Worm (Caenorhabditis elegans) whole organism, late embryonic: ENCODE measurements around the gene R12B2.2.

Source experiments
- ahr-1 ChIP-seq: sonication (generic microtip); optimal IDR thresholded peaks from 2 replicates; lab custom pipeline; 2016; ENCODE audit warnings: missing genetic modification characterization, missing compliant biosample characterization
- ceh-18 ChIP-seq: sonication (generic microtip); optimal IDR thresholded peaks from 2 replicates; lab custom pipeline; 2016; ENCODE audit warnings: missing genetic modification characterization, missing compliant biosample characterization
- ceh-19 ChIP-seq: fragments of 200-800 bp; sonication (Bioruptor generic); optimal IDR thresholded peaks from 2 replicates; lab custom pipeline; 2018; ENCODE audit warnings: mild to moderate bottlenecking, missing genetic modification characterization, missing compliant biosample characterization
- ceh-22 ChIP-seq: sonication (generic microtip); optimal IDR thresholded peaks from 2 replicates; lab custom pipeline; 2017; ENCODE audit warnings: missing biosample characterization, missing genetic modification characterization
- ceh-31 ChIP-seq: sonication (generic microtip); optimal IDR thresholded peaks from 2 replicates; lab custom pipeline; 2016; ENCODE audit warnings: missing genetic modification characterization, missing compliant biosample characterization
- ceh-6 ChIP-seq: fragments of 200-800 bp; sonication (Bioruptor generic); optimal IDR thresholded peaks from 2 replicates; lab custom pipeline; 2018; ENCODE audit warnings: mild to moderate bottlenecking, missing genetic modification characterization, missing compliant biosample characterization
- che-1 ChIP-seq: sonication (generic microtip); optimal IDR thresholded peaks from 2 replicates; lab custom pipeline; 2016; ENCODE audit warnings: mild to moderate bottlenecking, missing genetic modification characterization, missing compliant biosample characterization
- dmd-4 ChIP-seq: sonication (generic microtip); optimal IDR thresholded peaks from 2 replicates; lab custom pipeline; 2016; ENCODE audit warnings: borderline replicate concordance, missing genetic modification characterization, missing compliant biosample characterization
- elt-2 ChIP-seq: sonication (generic microtip); optimal IDR thresholded peaks from 2 replicates; lab custom pipeline; 2016; ENCODE audit warnings: missing genetic modification reagents, missing genetic modification characterization, missing compliant biosample characterization
- ets-4 ChIP-seq: sonication (generic microtip); optimal IDR thresholded peaks from 2 replicates; lab custom pipeline; 2016; ENCODE audit warnings: missing genetic modification characterization, missing compliant biosample characterization
- fkh-10 ChIP-seq: fragments of 150-350 bp; optimal IDR thresholded peaks from 2 replicates; lab custom pipeline; 2014; ENCODE audit warnings: missing biosample characterization, missing genetic modification reagents, missing genetic modification characterization
- hlh-13 ChIP-seq: fragments of 200-800 bp; sonication (Bioruptor generic); optimal IDR thresholded peaks from 2 replicates; lab custom pipeline; 2018; ENCODE audit warnings: mild to moderate bottlenecking, missing genetic modification characterization, missing compliant biosample characterization
- hlh-30 ChIP-seq: sonication (generic microtip); optimal IDR thresholded peaks from 2 replicates; lab custom pipeline; 2017; ENCODE audit warnings: antibody characterized with exemption, missing genetic modification characterization, missing compliant biosample characterization; ENCODE audit not compliant: insufficient read depth
- hlh-8 ChIP-seq: sonication (generic microtip); optimal IDR thresholded peaks from 2 replicates; lab custom pipeline; 2016; ENCODE audit warnings: missing genotype, missing genetic modification characterization, missing compliant biosample characterization
- lim-6 ChIP-seq: sonication (generic microtip); optimal IDR thresholded peaks from 2 replicates; lab custom pipeline; 2016; ENCODE audit warnings: missing genetic modification characterization, missing compliant biosample characterization
- lin-11 ChIP-seq: fragments of 200-800 bp; sonication (Bioruptor generic); optimal IDR thresholded peaks from 2 replicates; lab custom pipeline; 2018; ENCODE audit warnings: mild to moderate bottlenecking, missing genetic modification characterization, missing compliant biosample characterization
- madf-2 ChIP-seq: sonication (generic microtip); optimal IDR thresholded peaks from 2 replicates; lab custom pipeline; 2017; ENCODE audit warnings: missing genetic modification characterization, missing compliant biosample characterization
- mec-3 ChIP-seq: sonication (generic microtip); optimal IDR thresholded peaks from 2 replicates; lab custom pipeline; 2016; ENCODE audit warnings: borderline replicate concordance, missing genetic modification characterization, missing compliant biosample characterization
- nfya-1 ChIP-seq: sonication (generic microtip); optimal IDR thresholded peaks from 2 replicates; lab custom pipeline; 2017; ENCODE audit warnings: missing genetic modification characterization, mild to moderate bottlenecking, missing compliant biosample characterization, antibody characterized with exemption, moderate library complexity
- odd-2 ChIP-seq: sonication (generic microtip); optimal IDR thresholded peaks from 2 replicates; lab custom pipeline; 2017; ENCODE audit warnings: antibody characterized with exemption, mild to moderate bottlenecking, missing genetic modification characterization, missing compliant biosample characterization
- pat-9 ChIP-seq: fragments of 200-800 bp; sonication (Bioruptor generic); optimal IDR thresholded peaks from 2 replicates; lab custom pipeline; 2018; ENCODE audit warnings: mild to moderate bottlenecking, missing genetic modification characterization, moderate library complexity, missing compliant biosample characterization
- pha-2 ChIP-seq: sonication (generic microtip); optimal IDR thresholded peaks from 2 replicates; lab custom pipeline; 2017; ENCODE audit warnings: mild to moderate bottlenecking, missing genetic modification characterization, missing compliant biosample characterization
- pha-4 ChIP-seq: fragments of 150-350 bp; optimal IDR thresholded peaks from 2 replicates; lab custom pipeline; 2018; ENCODE audit warnings: missing biosample characterization, missing genetic modification reagents, missing genetic modification characterization
- tbx-2 ChIP-seq: sonication (generic microtip); optimal IDR thresholded peaks from 2 replicates; lab custom pipeline; 2016; ENCODE audit warnings: missing genetic modification characterization, missing compliant biosample characterization
- tbx-7 ChIP-seq: sonication (generic microtip); optimal IDR thresholded peaks from 2 replicates; lab custom pipeline; 2016; ENCODE audit warnings: missing genotype, missing genetic modification characterization, missing compliant biosample characterization
- unc-42 ChIP-seq: sonication (generic microtip); optimal IDR thresholded peaks from 2 replicates; lab custom pipeline; 2016; ENCODE audit warnings: missing genotype, missing genetic modification characterization, missing compliant biosample characterization
- unc-55 ChIP-seq: sonication (generic microtip); optimal IDR thresholded peaks from 2 replicates; lab custom pipeline; 2017; ENCODE audit warnings: missing biosample characterization, missing genetic modification reagents, missing genetic modification characterization

R12B2.2 gene

DNA sequence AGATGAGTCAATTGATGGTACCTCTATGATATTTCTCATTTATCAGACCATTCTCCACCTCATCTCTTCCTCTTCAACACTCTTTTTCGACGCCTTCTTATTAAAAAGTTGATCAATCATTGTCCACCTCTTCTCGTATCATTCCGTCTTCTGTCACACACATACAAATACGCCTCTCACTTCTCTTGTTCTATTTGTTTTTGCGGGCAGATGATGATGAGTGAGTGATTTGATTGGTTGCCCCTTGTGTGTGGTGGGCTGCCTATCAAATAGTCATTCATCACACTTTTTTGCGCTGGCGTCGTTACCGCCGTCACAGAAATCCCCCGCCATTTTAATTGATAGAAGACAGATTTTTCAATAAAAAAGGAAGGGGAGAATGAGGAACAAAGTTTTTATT lies 5.9 kb downstream of the R12B2.2 start:
- TF ChIP-seq hlh-13 (GFP tag; lab: Kevin White, UChicago) (no peak), nfya-1 (tag; lab: Kevin White, UChicago) (peak; percentile 57), mec-3 (tag; lab: Kevin White, UChicago) (no peak), unc-55 (GFP tag; lab: Kevin White, UChicago) (peak; percentile 79)

ce11 chrIII:5813501-5813900 lies 6.7 kb downstream of the R12B2.2 start:
- TF ChIP-seq dmd-4 (tag; lab: Kevin White, UChicago) (no peak), che-1 (tag; lab: Kevin White, UChicago) (no peak), fkh-10 (GFP tag; lab: Kevin White, UChicago) (no peak), pha-4 (no peak), ceh-6 (no peak), pat-9 (tag; lab: Kevin White, UChicago) (no peak), ets-4 (tag; lab: Kevin White, UChicago) (no peak), nfya-1 (tag; lab: Kevin White, UChicago) (no peak), ceh-19 (GFP tag; lab: Kevin White, UChicago) (no peak), ahr-1 (tag; lab: Kevin White, UChicago) (no peak)
- TF ChIP-seq, all 69 proteins: peak for 0

DNA sequence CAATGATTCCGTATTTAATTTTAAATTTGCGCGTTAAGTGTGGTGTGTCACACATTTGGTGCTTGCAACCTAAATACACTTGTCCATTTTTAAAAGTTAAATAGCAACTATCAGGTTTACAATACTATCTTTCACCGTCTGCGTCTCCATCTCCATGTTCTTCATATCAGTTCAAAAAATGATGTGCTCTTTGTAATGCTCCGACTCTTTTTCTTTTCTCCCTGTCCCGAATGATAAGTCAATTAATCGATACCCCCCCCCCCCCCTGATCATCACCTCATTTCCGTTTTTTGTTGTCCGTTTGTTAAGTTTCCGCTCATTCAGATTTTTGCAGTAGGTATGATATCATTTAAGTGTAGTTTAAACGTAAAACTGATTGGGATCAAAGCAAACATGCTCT lies 7.3 kb downstream of the R12B2.2 start:
- TF ChIP-seq hlh-8 (tag; lab: Kevin White, UChicago) (no peak), elt-2 (tag; lab: Kevin White, UChicago) (peak; percentile 20)

DNA sequence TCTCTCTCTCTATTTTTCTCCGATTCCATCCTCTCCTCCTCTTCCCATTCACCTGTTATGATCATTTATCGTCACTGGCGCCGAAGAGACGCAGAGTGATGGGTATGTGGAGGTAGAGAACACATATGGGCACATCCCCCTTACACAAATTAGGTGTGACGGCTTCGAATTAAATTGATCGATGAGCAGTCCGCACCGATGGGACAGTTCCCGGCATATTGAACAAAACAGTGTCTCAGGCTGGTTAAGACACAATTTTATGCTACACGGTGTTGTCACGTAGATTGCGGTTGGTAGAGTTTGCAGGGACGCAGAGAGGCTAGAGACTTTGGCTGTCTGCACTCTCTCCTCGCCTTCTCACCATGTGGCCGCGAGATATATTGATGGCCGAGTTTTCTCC lies 8.0 kb downstream of the R12B2.2 start, which contains the start of gene R12B2.7:
Gene R12B2.7, plus strand, starts transcription at position 247 of the 400 bp plus-strand sequence.
- no peak for TF ChIP-seq lim-6 (tag; lab: Kevin White, UChicago)
- peak; percentile 13 for TF ChIP-seq tbx-2
- TF ChIP-seq lin-11 (tag; lab: Kevin White, UChicago), result no peak
- no peak for TF ChIP-seq pha-2 (tag; lab: Kevin White, UChicago)
- peak; percentile 34 for TF ChIP-seq unc-55 (GFP tag; lab: Kevin White, UChicago)
- TF ChIP-seq tbx-7 (tag; lab: Kevin White, UChicago), result no peak
- TF ChIP-seq hlh-8 (tag; lab: Kevin White, UChicago), result no peak

DNA sequence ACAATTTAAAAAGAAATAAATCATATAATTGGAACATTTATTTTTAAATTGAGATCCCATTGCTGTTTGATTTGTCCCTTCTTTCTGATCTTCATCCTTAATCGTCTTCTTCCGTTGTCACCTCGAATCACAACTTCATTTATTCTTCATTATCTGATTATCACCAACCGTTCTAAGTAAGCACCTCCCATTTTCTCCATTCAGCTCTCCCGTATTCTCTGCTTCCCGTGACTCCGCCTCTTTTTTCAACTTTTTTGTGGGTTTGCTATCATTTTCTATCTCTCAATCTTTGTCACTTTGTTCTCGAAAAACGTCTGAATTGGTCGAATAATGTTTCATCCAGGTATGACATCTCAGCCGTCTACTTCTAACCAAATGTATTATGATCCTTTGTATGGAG lies 9.1 kb downstream of the R12B2.2 start, which contains the start of gene sma-4:
Gene sma-4, plus strand, starts transcription at position 301 of the 400 bp plus-strand sequence.
- TF ChIP-seq madf-2 (tag; lab: Kevin White, UChicago), result no peak

- no peak for TF ChIP-seq elt-2 (tag; lab: Kevin White, UChicago)
- TF ChIP-seq hlh-30 (tag; lab: Kevin White, UChicago), result no peak
- TF ChIP-seq madf-2 (tag; lab: Kevin White, UChicago), result no peak
- TF ChIP-seq unc-42 (tag; lab: Kevin White, UChicago), result peak; percentile 63
- no peak for TF ChIP-seq ceh-22 (tag; lab: Kevin White, UChicago)
These were observed 16.0 kb downstream of the R12B2.2 start for ce11 chrIII:5822816-5823215.

DNA sequence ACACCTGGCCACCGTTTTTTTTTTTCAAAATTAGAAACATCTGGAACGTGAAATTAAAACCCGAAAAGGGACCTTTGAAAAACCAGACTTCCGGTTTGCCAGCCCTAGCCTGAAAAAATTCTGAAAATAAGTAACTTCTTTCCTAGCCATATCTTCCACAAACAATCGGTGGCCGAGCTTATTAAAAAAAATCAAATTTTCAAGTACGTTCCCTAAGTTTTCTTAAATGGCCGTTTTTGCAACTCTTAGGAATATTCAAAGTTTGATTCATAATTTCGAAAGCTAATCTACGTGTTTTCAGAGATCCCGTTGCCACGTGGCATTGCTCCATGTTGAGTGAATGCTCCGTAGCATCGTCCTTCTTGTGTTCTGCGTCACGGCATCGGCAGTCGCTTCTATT lies 16.8 kb downstream of the R12B2.2 start, which contains the start of gene R12B2.8:
Gene R12B2.8, plus strand, starts transcription at position 301 of the 400 bp plus-strand sequence.
- TF ChIP-seq ceh-18 (tag; lab: Kevin White, UChicago) (no peak), odd-2 (tag; lab: Kevin White, UChicago) (no peak)
- TF ChIP-seq, all 69 proteins: peak for 0

DNA sequence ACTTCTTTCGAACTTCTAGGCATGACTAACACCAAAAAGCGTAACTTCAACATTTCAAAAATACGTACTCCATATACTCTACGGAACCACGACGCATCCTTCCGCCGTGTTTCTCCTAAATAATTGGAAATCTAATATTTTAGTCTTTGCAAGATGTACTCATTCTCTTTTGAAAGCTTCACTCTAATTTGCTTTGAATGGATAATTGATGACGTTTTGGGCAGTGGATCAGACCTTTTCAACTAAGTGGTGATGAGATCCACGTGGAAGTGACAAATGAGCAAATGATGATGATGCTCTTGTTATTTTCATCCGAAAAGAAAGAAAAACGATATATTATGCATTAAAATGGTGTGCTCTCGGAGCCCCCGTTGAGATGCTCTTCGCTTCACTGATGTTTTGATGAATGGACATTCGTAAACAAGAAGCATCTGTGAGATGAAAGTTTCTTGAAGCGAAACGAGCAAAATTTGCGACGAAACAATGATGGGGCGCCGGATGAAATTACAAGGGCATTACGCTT lies 17.7 kb downstream of the R12B2.2 start:
- TF ChIP-seq odd-2 (tag; lab: Kevin White, UChicago) (no peak), ceh-31 (tag; lab: Kevin White, UChicago) (peak; percentile 26)
